Worm (Caenorhabditis elegans): Measurements from ENCODE around the gene C06B3.16.

Gene C06B3.16

DNA sequence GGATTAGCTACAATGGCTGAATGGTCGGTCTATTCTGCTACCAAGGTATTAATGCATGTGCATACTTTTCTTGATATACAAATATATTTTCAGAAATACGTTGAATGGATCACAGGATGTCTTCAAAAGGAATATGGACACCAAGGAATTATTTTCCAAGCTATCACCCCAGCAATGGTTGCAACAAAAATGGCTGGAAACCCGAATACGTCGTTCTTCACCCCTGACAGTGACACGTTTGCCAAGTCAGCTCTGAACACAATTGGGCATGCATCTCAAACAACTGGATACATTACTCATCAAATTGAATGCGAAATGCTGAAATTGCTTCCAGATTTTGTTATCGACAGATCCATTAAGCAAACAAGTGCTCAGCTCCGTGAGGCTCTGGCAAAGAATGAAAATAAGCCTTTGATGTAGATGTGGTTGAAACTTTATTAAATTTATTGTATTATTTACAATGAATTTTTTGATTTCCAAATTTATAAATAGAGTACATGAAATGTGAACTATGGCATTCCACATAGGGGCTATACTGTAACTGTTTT is 23.7 kb upstream of the C06B3.16 start (continued):
- TF ChIP-seq tra-1 (GFP tag; IDR thresholded peaks at IDR 0.05) (peak; percentile 9; the same call in 1 of the 2 replicates), vab-7 (GFP tag; IDR thresholded peaks at IDR 0.05) (no peak), ceh-32 (tag; optimal IDR thresholded peaks at IDR 0.05; ENCODE audit: poor library complexity) (no peak), unc-39 (tag; optimal IDR thresholded peaks at IDR 0.05) (no peak), gei-8 (GFP tag; optimal IDR thresholded peaks at IDR 0.05) (no peak), duxl-1 (tag; optimal IDR thresholded peaks at IDR 0.05; ENCODE audit: poor library complexity) (peak; percentile 65), nhr-42 (GFP tag; IDR thresholded peaks at IDR 0.05) (peak; percentile 27; the same call in 1 of the 2 replicates), Y48G9A.11 (GFP tag; IDR thresholded peaks at IDR 0.05) (no peak; the same call in 1 of the 2 replicates), nhr-25 (tag; optimal IDR thresholded peaks at IDR 0.05; ENCODE audit: borderline replicate concordance, insufficient read depth) (no peak), ama-1 (optimal IDR thresholded peaks at IDR 0.05) (no peak), Y105C5A.15 (GFP tag; IDR thresholded peaks at IDR 0.05) (no peak), lir-3 (tag; optimal IDR thresholded peaks at IDR 0.05) (no peak), ceh-44 (GFP tag; IDR thresholded peaks at IDR 0.05) (no peak), mep-1 (tag; optimal IDR thresholded peaks at IDR 0.05) (peak; percentile 94), nhr-77 (tag; optimal IDR thresholded peaks at IDR 0.05) (peak; percentile 89), ceh-20 (GFP tag; IDR thresholded peaks at IDR 0.05) (no peak), pqm-1 (tag; optimal IDR thresholded peaks at IDR 0.05) (no peak), ceh-28 (tag; optimal IDR thresholded peaks at IDR 0.05) (no peak), ZK337.2 (GFP tag; IDR thresholded peaks at IDR 0.05) (no peak), jun-1 (tag; optimal IDR thresholded peaks at IDR 0.05) (no peak), cey-2 (tag; optimal IDR thresholded peaks at IDR 0.05; ENCODE audit: borderline replicate concordance, insufficient read depth) (no peak), F26F4.8 (GFP tag; conservative IDR thresholded peaks at IDR 0.05) (no peak), dmd-9 (GFP tag; IDR thresholded peaks at IDR 0.05) (no peak; the same call in none of the 2 replicates), zag-1 (tag; optimal IDR thresholded peaks at IDR 0.05) (no peak), D1046.2 (GFP tag; IDR thresholded peaks at IDR 0.05) (peak; percentile 79; the same call in 1 of the 2 replicates), T20F7.1 (GFP tag; optimal IDR thresholded peaks at IDR 0.05) (peak; percentile 75), Y75B8A.6 (GFP tag; IDR thresholded peaks at IDR 0.05) (peak; percentile 85), aly-2 (tag; optimal IDR thresholded peaks at IDR 0.05) (no peak), daf-16 (GFP tag; optimal IDR thresholded peaks at IDR 0.05) (peak in 1 of 2 experiments; percentile 1), daf-16 (tag; optimal IDR thresholded peaks at IDR 0.05) (peak; percentile 18), ztf-7 (tag; optimal IDR thresholded peaks at IDR 0.05) (no peak), nhr-76 (tag; optimal IDR thresholded peaks at IDR 0.05) (no peak), nhr-11 (tag; optimal IDR thresholded peaks at IDR 0.05) (peak; percentile 11), fkh-10 (GFP tag; optimal IDR thresholded peaks at IDR 0.05) (no peak), mxl-3 (GFP tag; optimal IDR thresholded peaks at IDR 0.05) (peak; percentile 45), lin-15B (tag; optimal IDR thresholded peaks at IDR 0.05) (peak; percentile 27), lim-7 (GFP tag; IDR thresholded peaks at IDR 0.05) (no peak), daf-12 (tag; optimal IDR thresholded peaks at IDR 0.05) (no peak), skn-1 (tag; optimal IDR thresholded peaks at IDR 0.05) (no peak), egl-43 (GFP tag; IDR thresholded peaks at IDR 0.05) (peak; percentile 73), lin-1 (GFP tag; IDR thresholded peaks at IDR 0.05) (peak; percentile 51; the same call in 1 of the 2 replicates), ZK546.5 (tag; optimal IDR thresholded peaks at IDR 0.05) (no peak), spr-3 (GFP tag; optimal IDR thresholded peaks at IDR 0.05) (peak; percentile 32), attf-4 (tag; optimal IDR thresholded peaks at IDR 0.05) (no peak), nhr-102 (tag; optimal IDR thresholded peaks at IDR 0.05) (peak; percentile 70), zip-11 (GFP tag; IDR thresholded peaks at IDR 0.05) (no peak), nhr-6 (tag; optimal IDR thresholded peaks at IDR 0.05) (no peak), fos-1 (tag; optimal IDR thresholded peaks at IDR 0.05) (no peak), dve-1 (tag; optimal IDR thresholded peaks at IDR 0.05; ENCODE audit: insufficient read depth) (peak; percentile 28), lin-39 (tag; optimal IDR thresholded peaks at IDR 0.05) (no peak), php-3 (GFP tag; IDR thresholded peaks at IDR 0.05) (no peak)

All from whole organism, L4 larva.